Worm (Caenorhabditis elegans): ENCODE results near the gene nspc-10.

DNA sequence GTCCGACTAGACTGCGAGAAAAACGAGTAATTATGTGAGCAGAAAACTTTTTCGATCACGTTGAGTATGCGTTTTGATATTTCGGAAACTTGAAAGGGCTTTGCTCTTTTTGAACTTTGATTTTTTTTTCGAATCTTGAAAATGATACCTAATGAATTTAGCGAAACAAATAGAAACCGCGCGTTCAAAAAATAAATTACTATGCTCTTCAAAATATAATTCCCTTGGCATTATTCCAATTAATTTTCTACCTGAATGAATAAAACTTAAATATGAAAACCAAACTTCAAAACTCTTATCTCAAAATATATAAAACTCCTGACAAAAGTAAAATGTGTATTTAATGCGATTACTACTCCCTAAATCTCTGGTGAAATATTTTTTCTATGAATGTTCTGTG lies 28.1 kb upstream of the nspc-10 start, which contains the start of gene xtr-2:
- TF ChIP-seq ets-5 (GFP tag; IDR thresholded peaks at IDR 0.05): no peak
- no peak for TF ChIP-seq unc-62 (GFP tag; optimal IDR thresholded peaks at IDR 0.05)
- TF ChIP-seq unc-86 (tag; optimal IDR thresholded peaks at IDR 0.05): no peak
- no peak for TF ChIP-seq alr-1 (tag; optimal IDR thresholded peaks at IDR 0.05; ENCODE audit: borderline replicate concordance)
- no peak for TF ChIP-seq snpc-4 (tag; optimal IDR thresholded peaks at IDR 0.05)
- no peak for TF ChIP-seq nhr-19 (GFP tag; conservative IDR thresholded peaks at IDR 0.05)
- no peak for TF ChIP-seq ama-1 (optimal IDR thresholded peaks at IDR 0.05)
- no peak for TF ChIP-seq unc-30 (tag; optimal IDR thresholded peaks at IDR 0.05)
- no peak for TF ChIP-seq lin-39 (tag; optimal IDR thresholded peaks at IDR 0.05)

Measured in whole organism, L1 larva.